Worm (Caenorhabditis elegans) whole organism, L2 larva: Measurements from ENCODE around the gene mpz-4.

Experiments used
- C34F6.9 ChIP-seq: fragments of 150-350 bp; optimal IDR thresholded peaks from 2 replicates; lab custom pipeline; 2014; ENCODE audit warnings: missing biosample characterization, missing genetic modification characterization
- F13H6.1 ChIP-seq: sonication (generic microtip); optimal IDR thresholded peaks from 2 replicates; lab custom pipeline; 2016; ENCODE audit warnings: missing genetic modification characterization, missing compliant biosample characterization
- ZK546.5 ChIP-seq: sonication (generic microtip); optimal IDR thresholded peaks from 2 replicates; lab custom pipeline; 2017; ENCODE audit warnings: missing biosample characterization, missing genetic modification characterization
- alr-1 ChIP-seq: fragments of 150-350 bp; optimal IDR thresholded peaks from 2 replicates; lab custom pipeline; 2014; ENCODE audit warnings: missing biosample characterization, missing genetic modification characterization
- aly-2 ChIP-seq: fragments of 150-350 bp; optimal IDR thresholded peaks from 2 replicates; lab custom pipeline; 2014; ENCODE audit warnings: missing biosample characterization, missing genetic modification characterization
- ama-1 ChIP-seq: fragments of 150-350 bp; optimal IDR thresholded peaks from 2 replicates; lab custom pipeline; 2018; ENCODE audit warnings: inconsistent platforms
- blmp-1 ChIP-seq: sonication (generic microtip); optimal IDR thresholded peaks from 2 replicates; lab custom pipeline; 2017; ENCODE audit warnings: missing genetic modification characterization, mild to moderate bottlenecking, missing compliant biosample characterization, antibody characterized with exemption, moderate library complexity; ENCODE audit not compliant: insufficient read depth
- ceh-16 ChIP-seq: fragments of 150-350 bp; optimal IDR thresholded peaks from 2 replicates; lab custom pipeline; 2014; ENCODE audit warnings: missing biosample characterization, missing genetic modification characterization
- ceh-82 ChIP-seq: fragments of 150-350 bp; optimal IDR thresholded peaks from 2 replicates; lab custom pipeline; 2014; ENCODE audit warnings: missing biosample characterization, missing genetic modification characterization
- crh-2 ChIP-seq: sonication (generic microtip); optimal IDR thresholded peaks from 2 replicates; lab custom pipeline; 2017; ENCODE audit warnings: missing biosample characterization, missing genetic modification characterization
- dmd-4 ChIP-seq: sonication (generic microtip); optimal IDR thresholded peaks from 2 replicates; lab custom pipeline; 2017; ENCODE audit warnings: missing biosample characterization, missing genetic modification characterization
- egl-27 ChIP-seq: sonication (generic microtip); optimal IDR thresholded peaks from 3 replicates; lab custom pipeline; 2017; ENCODE audit warnings: missing biosample characterization, missing genetic modification reagents, missing genetic modification characterization
- elt-3 ChIP-seq: sonication (generic microtip); optimal IDR thresholded peaks from 2 replicates; lab custom pipeline; 2017; ENCODE audit warnings: missing biosample characterization, missing genetic modification characterization
- fos-1 ChIP-seq: fragments of 150-350 bp; optimal IDR thresholded peaks from 2 replicates; lab custom pipeline; 2014; ENCODE audit warnings: missing biosample characterization, missing genetic modification characterization
- gmeb-1 ChIP-seq: fragments of 150-350 bp; optimal IDR thresholded peaks from 2 replicates; lab custom pipeline; 2014; ENCODE audit warnings: missing biosample characterization, missing genetic modification characterization
- lin-11 ChIP-seq: fragments of 150-350 bp; sonication (generic microtip); optimal IDR thresholded peaks from 2 replicates; lab custom pipeline; 2014; ENCODE audit warnings: missing biosample characterization, missing genetic modification characterization, inconsistent platforms, mixed read lengths
- lin-13 ChIP-seq: fragments of 150-350 bp; optimal IDR thresholded peaks from 2 replicates; lab custom pipeline; 2014; ENCODE audit warnings: missing biosample characterization, missing genetic modification reagents, missing genetic modification characterization
- lin-39 ChIP-seq: fragments of 150-350 bp; optimal IDR thresholded peaks from 2 replicates; lab custom pipeline; 2014; ENCODE audit warnings: missing biosample characterization, missing genetic modification reagents, missing genetic modification characterization
- lsy-2 ChIP-seq, 2 experiments: fragments of 150-350 bp in 1 of 2; sonication (generic microtip) in 1 of 2; optimal IDR thresholded peaks; 2 replicates each; lab custom pipeline; 2014 to 2017; ENCODE audit warnings: missing biosample characterization in 2 of 2, missing genetic modification characterization in 2 of 2
- mab-5 ChIP-seq: fragments of 150-350 bp; optimal IDR thresholded peaks from 2 replicates; lab custom pipeline; 2014; ENCODE audit warnings: missing biosample characterization, missing genetic modification characterization
- nhr-10 ChIP-seq: sonication (generic microtip); optimal IDR thresholded peaks from 2 replicates; lab custom pipeline; 2017; ENCODE audit warnings: missing biosample characterization, missing genetic modification characterization
- nhr-12 ChIP-seq: fragments of 150-350 bp; optimal IDR thresholded peaks from 2 replicates; lab custom pipeline; 2014; ENCODE audit warnings: missing biosample characterization, missing genetic modification characterization
- nhr-129 ChIP-seq: fragments of 150-350 bp; optimal IDR thresholded peaks from 2 replicates; lab custom pipeline; 2014; ENCODE audit warnings: missing biosample characterization, missing genetic modification characterization
- nhr-21 ChIP-seq: fragments of 150-350 bp; optimal IDR thresholded peaks from 2 replicates; lab custom pipeline; 2014; ENCODE audit warnings: missing biosample characterization, missing genetic modification characterization
- nhr-23 ChIP-seq: fragments of 150-350 bp; optimal IDR thresholded peaks from 2 replicates; lab custom pipeline; 2014; ENCODE audit warnings: missing biosample characterization, missing genetic modification reagents, missing genetic modification characterization
- nhr-237 ChIP-seq: fragments of 150-350 bp; optimal IDR thresholded peaks from 2 replicates; lab custom pipeline; 2014; ENCODE audit warnings: missing biosample characterization, missing genetic modification characterization
- nhr-25 ChIP-seq: fragments of 150-350 bp; sonication (generic microtip); optimal IDR thresholded peaks from 3 replicates; lab custom pipeline; 2014; ENCODE audit warnings: missing biosample characterization, missing genetic modification characterization
- nhr-77 ChIP-seq: fragments of 150-350 bp; optimal IDR thresholded peaks from 2 replicates; lab custom pipeline; 2014; ENCODE audit warnings: missing biosample characterization, missing genetic modification characterization
- peb-1 ChIP-seq: fragments of 150-350 bp; optimal IDR thresholded peaks from 2 replicates; lab custom pipeline; 2014; ENCODE audit warnings: missing biosample characterization, missing genetic modification characterization
- skn-1 ChIP-seq: sonication (generic microtip); optimal IDR thresholded peaks from 2 replicates; lab custom pipeline; 2017; ENCODE audit warnings: missing biosample characterization, missing genetic modification characterization
- sma-3 ChIP-seq: sonication (generic microtip); optimal IDR thresholded peaks from 2 replicates; lab custom pipeline; 2016; ENCODE audit warnings: missing genetic modification reagents, missing genetic modification characterization, missing compliant biosample characterization
- sma-9 ChIP-seq, 2 experiments: fragments of 150-350 bp in 1 of 2; sonication (generic microtip) in 1 of 2; optimal IDR thresholded peaks; 2 replicates each; lab custom pipeline; 2014 to 2016; ENCODE audit warnings: missing genetic modification characterization in 2 of 2, mild to moderate bottlenecking in 1 of 2, missing biosample characterization in 1 of 2, missing compliant biosample characterization in 1 of 2, missing genetic modification reagents in 1 of 2, moderate library complexity in 1 of 2
- snpc-4 ChIP-seq: fragments of 150-350 bp; optimal IDR thresholded peaks from 2 replicates; lab custom pipeline; 2014; ENCODE audit warnings: missing biosample characterization, missing genetic modification characterization
- unc-39 ChIP-seq: fragments of 150-350 bp; optimal IDR thresholded peaks from 2 replicates; lab custom pipeline; 2014; ENCODE audit warnings: missing biosample characterization, missing genetic modification characterization
- unc-55 ChIP-seq: fragments of 150-350 bp; sonication (generic microtip); optimal IDR thresholded peaks from 3 replicates; lab custom pipeline; 2014; ENCODE audit warnings: missing biosample characterization, missing genetic modification reagents, missing genetic modification characterization
- zag-1 ChIP-seq: fragments of 150-350 bp; optimal IDR thresholded peaks from 2 replicates; lab custom pipeline; 2014; ENCODE audit warnings: missing biosample characterization, missing genetic modification characterization
- ztf-1 ChIP-seq: fragments of 200-800 bp; sonication (Bioruptor generic); conservative IDR thresholded peaks from 2 replicates; pipeline ENCODE4 v1.3.6; 2022; ENCODE audit warnings: missing genetic modification characterization, missing compliant biosample characterization
- ztf-4 ChIP-seq: fragments of 150-350 bp; optimal IDR thresholded peaks from 2 replicates; lab custom pipeline; 2014; ENCODE audit warnings: missing biosample characterization, missing genetic modification characterization

Gene mpz-4

DNA sequence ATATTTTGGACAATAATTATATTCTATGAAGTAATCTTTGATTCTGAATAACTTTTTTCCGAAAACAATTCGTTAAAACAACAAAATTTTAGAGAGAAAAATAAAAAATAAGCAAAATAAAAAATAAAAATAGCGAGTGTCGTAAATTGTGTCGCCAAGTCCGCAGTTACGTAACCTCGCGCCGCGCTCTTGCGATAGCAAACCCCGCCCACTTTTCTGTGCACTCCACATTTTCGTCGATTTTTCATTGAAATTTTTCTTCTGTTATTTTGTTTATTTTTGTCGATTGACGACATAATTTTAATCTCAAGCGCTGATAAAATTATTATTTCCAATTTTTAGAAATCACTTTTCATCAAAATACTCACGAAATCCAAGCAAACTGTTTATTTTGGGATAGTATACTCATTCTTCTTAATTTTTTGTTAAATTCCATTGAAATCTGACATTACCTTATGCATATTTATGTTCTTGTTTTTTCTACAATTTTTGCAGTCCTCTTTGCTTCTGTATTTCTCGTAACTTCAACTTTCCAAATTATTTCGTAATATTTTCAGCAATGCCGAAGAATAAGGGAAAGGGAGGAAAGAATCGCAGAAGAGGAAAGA, 16.6 kb downstream of the mpz-4 start, which contains the start of gene eif-1.A:
Gene eif-1.A, plus strand, starts transcription at position 558 of the 608 bp plus-strand sequence.
- TF ChIP-seq snpc-4 (tag; lab: Kevin White, UChicago) (peak; percentile 33), nhr-21 (tag; lab: Kevin White, UChicago) (no peak), alr-1 (tag; lab: Kevin White, UChicago) (no peak), dmd-4 (tag; lab: Kevin White, UChicago) (no peak), ztf-1 (GFP tag; lab: Robert Waterston, UW) (no peak), sma-9 (GFP tag; optimal IDR thresholded peaks at IDR 0.05; lab: Kevin White, UChicago) (peak; percentile 11), sma-9 (tag; optimal IDR thresholded peaks at IDR 0.05; lab: Kevin White, UChicago) (no peak), nhr-25 (tag; lab: Kevin White, UChicago) (peak; percentile 3), blmp-1 (tag; lab: Kevin White, UChicago) (peak; percentile 19), nhr-129 (tag; lab: Kevin White, UChicago) (peak; percentile 41), lsy-2 (tag; optimal IDR thresholded peaks at IDR 0.05; lab: Kevin White, UChicago) (peak in 1 of 2 experiments; percentile 80), unc-55 (GFP tag; lab: Kevin White, UChicago) (peak; percentile 79), nhr-23 (tag; lab: Kevin White, UChicago) (no peak), nhr-10 (tag; lab: Kevin White, UChicago) (no peak), fos-1 (peak; percentile 33), lin-13 (GFP tag; lab: Kevin White, UChicago) (peak; percentile 58), ZK546.5 (tag; lab: Kevin White, UChicago) (no peak), F13H6.1 (peak; percentile 21), gmeb-1 (tag; lab: Kevin White, UChicago) (peak; percentile 53), nhr-237 (tag; lab: Kevin White, UChicago) (no peak), egl-27 (no peak), crh-2 (tag; lab: Kevin White, UChicago) (peak; percentile 31), sma-3 (GFP tag; lab: Kevin White, UChicago) (peak; percentile 44), nhr-77 (no peak), unc-39 (tag; lab: Kevin White, UChicago) (no peak), lin-11 (tag; lab: Kevin White, UChicago) (peak; percentile 51), ceh-82 (tag; lab: Kevin White, UChicago) (no peak), ama-1 (lab: Kevin White, UChicago) (no peak), nhr-12 (tag; lab: Kevin White, UChicago) (no peak), skn-1 (tag; lab: Kevin White, UChicago) (no peak), C34F6.9 (tag; lab: Kevin White, UChicago) (peak; percentile 76), zag-1 (tag; lab: Kevin White, UChicago) (no peak), mab-5 (no peak), ceh-16 (tag; lab: Kevin White, UChicago) (peak; percentile 16)

DNA sequence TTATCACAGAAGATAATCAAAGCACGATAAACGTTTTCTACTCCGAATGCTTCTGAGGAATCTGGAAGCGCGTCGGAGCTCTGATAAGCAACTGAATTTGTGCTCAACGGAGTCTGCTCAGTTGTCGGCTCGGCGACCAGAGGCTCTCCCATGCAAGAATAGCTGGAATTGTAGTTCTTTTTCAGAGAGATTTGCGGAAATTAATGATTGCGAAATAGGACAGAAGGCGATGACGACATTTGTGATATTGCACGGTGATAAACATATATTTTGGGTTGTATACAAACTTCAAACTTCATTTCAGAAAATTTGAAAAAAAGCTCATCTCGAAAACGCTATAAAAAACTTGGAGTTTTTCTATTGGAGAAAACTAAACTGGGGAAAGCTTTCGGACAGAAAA, 17.3 kb downstream of the mpz-4 start, which contains the start of gene H06H21.37:
Gene H06H21.37, minus strand, starts transcription at position 162 of the 400 bp plus-strand sequence.
- TF ChIP-seq egl-27 (no peak), sma-3 (GFP tag; lab: Kevin White, UChicago) (no peak), alr-1 (tag; lab: Kevin White, UChicago) (no peak), aly-2 (tag; lab: Kevin White, UChicago) (no peak), sma-9 (GFP tag; optimal IDR thresholded peaks at IDR 0.05; lab: Kevin White, UChicago) (no peak), sma-9 (tag; optimal IDR thresholded peaks at IDR 0.05; lab: Kevin White, UChicago) (no peak), F13H6.1 (no peak), C34F6.9 (tag; lab: Kevin White, UChicago) (no peak), nhr-10 (tag; lab: Kevin White, UChicago) (no peak), nhr-237 (tag; lab: Kevin White, UChicago) (no peak), lin-39 (tag; lab: Kevin White, UChicago) (no peak), ztf-4 (no peak), snpc-4 (tag; lab: Kevin White, UChicago) (no peak), peb-1 (tag; lab: Kevin White, UChicago) (no peak), elt-3 (tag; lab: Kevin White, UChicago) (no peak), nhr-129 (tag; lab: Kevin White, UChicago) (no peak), skn-1 (tag; lab: Kevin White, UChicago) (no peak)

DNA sequence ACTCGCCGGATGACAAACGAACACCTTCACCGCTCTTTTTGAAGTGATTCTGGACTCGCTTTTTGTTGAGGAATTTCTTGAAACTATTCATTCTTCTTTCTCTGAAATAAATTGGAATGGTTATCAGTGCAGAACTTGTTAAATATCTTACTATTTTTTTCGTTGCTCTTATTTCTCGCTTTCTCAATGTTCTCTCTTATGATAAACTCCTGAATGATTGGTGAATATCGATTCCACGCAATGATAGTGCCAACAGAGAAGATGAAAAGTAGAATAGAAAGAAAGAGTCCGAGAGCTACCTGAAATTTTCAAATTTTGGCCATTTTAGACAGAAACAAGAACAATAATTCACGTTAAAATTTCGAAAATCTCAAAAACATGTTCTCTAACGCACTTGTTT, 17.7 kb downstream of the mpz-4 start, which contains the start of gene ubxn-6:
Gene ubxn-6, minus strand, starts transcription at position 101 of the 400 bp plus-strand sequence.
- TF ChIP-seq nhr-10 (tag; lab: Kevin White, UChicago) (no peak), lsy-2 (tag; optimal IDR thresholded peaks at IDR 0.05; lab: Kevin White, UChicago) (no peak), snpc-4 (tag; lab: Kevin White, UChicago) (no peak), C34F6.9 (tag; lab: Kevin White, UChicago) (no peak), F13H6.1 (no peak), ama-1 (lab: Kevin White, UChicago) (no peak), nhr-25 (tag; lab: Kevin White, UChicago) (no peak), unc-39 (tag; lab: Kevin White, UChicago) (no peak), gmeb-1 (tag; lab: Kevin White, UChicago) (no peak), ztf-1 (GFP tag; lab: Robert Waterston, UW) (no peak)
